Worm (Caenorhabditis elegans) whole organism, L4 larva: ENCODE data around the gene T08D10.5.

Experiments
- D1046.2 ChIP-seq: fragments of 200-800 bp; sonication (Bioruptor generic); IDR thresholded peaks from 2 replicates; pipeline ENCODE4 v1.3.6; 2022; ENCODE audit warnings: missing genetic modification characterization, missing compliant biosample characterization
- F26F4.8 ChIP-seq: fragments of 200-800 bp; sonication (Bioruptor generic); conservative IDR thresholded peaks from 2 replicates; pipeline ENCODE4 v1.3.6; 2022; ENCODE audit warnings: missing genetic modification characterization, missing compliant biosample characterization
- F49E8.2 ChIP-seq: sonication (generic microtip); optimal IDR thresholded peaks from 2 replicates; lab custom pipeline; 2016; ENCODE audit warnings: missing compliant biosample characterization, mild to moderate bottlenecking, missing genetic modification characterization, borderline replicate concordance
- Y105C5A.15 ChIP-seq: fragments of 200-800 bp; sonication (Bioruptor generic); IDR thresholded peaks from 2 replicates; pipeline ENCODE4 v1.3.6; 2022; ENCODE audit warnings: missing genetic modification characterization, missing compliant biosample characterization
- Y48G9A.11 ChIP-seq: fragments of 200-800 bp; sonication (Bioruptor generic); IDR thresholded peaks from 2 replicates; pipeline ENCODE4 v1.3.6; 2022; ENCODE audit warnings: missing genetic modification reagents, missing genetic modification characterization, missing compliant biosample characterization
- Y5F2A.4 ChIP-seq: fragments of 200-800 bp; sonication (Bioruptor generic); optimal IDR thresholded peaks from 2 replicates; lab custom pipeline; 2018; ENCODE audit warnings: mild to moderate bottlenecking, missing genetic modification characterization, missing compliant biosample characterization
- ZK337.2 ChIP-seq: fragments of 200-800 bp; sonication (Bioruptor generic); IDR thresholded peaks from 2 replicates; pipeline ENCODE4 v1.3.6; 2022; ENCODE audit warnings: missing genetic modification reagents, missing genetic modification characterization, missing compliant biosample characterization
- aha-1 ChIP-seq: fragments of 150-350 bp; peaks from one replicate; lab custom pipeline; 2014; ENCODE audit warnings: missing biosample characterization, missing genetic modification characterization
- arid-1 ChIP-seq: fragments of 200-800 bp; sonication (Bioruptor generic); conservative IDR thresholded peaks from 2 replicates; pipeline ENCODE4 v1.3.6; 2022; ENCODE audit warnings: missing genetic modification reagents, missing genetic modification characterization, missing compliant biosample characterization
- attf-4 ChIP-seq: sonication (generic microtip); optimal IDR thresholded peaks from 3 replicates; lab custom pipeline; 2017; ENCODE audit warnings: missing biosample characterization, missing genetic modification characterization
- ceh-20 ChIP-seq: fragments of 200-800 bp; sonication (Bioruptor generic); IDR thresholded peaks from 2 replicates; pipeline ENCODE4 v1.3.6; 2022; ENCODE audit warnings: missing genetic modification reagents, missing genetic modification characterization, missing compliant biosample characterization
- ces-1 ChIP-seq: fragments of 150-350 bp; sonication (generic microtip); optimal IDR thresholded peaks from 4 replicates; lab custom pipeline; 2014; ENCODE audit warnings: missing biosample characterization, missing genetic modification reagents, missing genetic modification characterization
- cey-2 ChIP-seq: sonication (generic microtip); optimal IDR thresholded peaks from 3 replicates; lab custom pipeline; 2017; ENCODE audit warnings: missing genetic modification characterization, mild to moderate bottlenecking, missing compliant biosample characterization, antibody characterized with exemption, borderline replicate concordance; ENCODE audit not compliant: insufficient read depth
- daf-12 ChIP-seq: fragments of 150-350 bp; optimal IDR thresholded peaks from 2 replicates; lab custom pipeline; 2014; ENCODE audit warnings: missing biosample characterization, missing genetic modification reagents, missing genetic modification characterization
- daf-16 ChIP-seq, 3 experiments: sonication (generic microtip); optimal IDR thresholded peaks; 2 replicates each; lab custom pipeline; 2016 to 2017; ENCODE audit warnings: missing genetic modification characterization in 3 of 3, missing genetic modification reagents in 3 of 3, mild to moderate bottlenecking in 2 of 3, missing compliant biosample characterization in 2 of 3, missing biosample characterization in 1 of 3, moderate library complexity in 1 of 3
- daf-19 ChIP-seq: fragments of 200-800 bp; sonication (Bioruptor generic); conservative IDR thresholded peaks from 2 replicates; pipeline ENCODE4 v1.3.6; 2022; ENCODE audit warnings: missing genetic modification characterization, missing compliant biosample characterization
- dmd-6 ChIP-seq: fragments of 200-800 bp; sonication (Bioruptor generic); IDR thresholded peaks from 2 replicates; pipeline ENCODE4 v1.3.6; 2022; ENCODE audit warnings: missing genetic modification reagents, missing genetic modification characterization, missing compliant biosample characterization
- dpl-1 ChIP-seq: fragments of 150-350 bp; optimal IDR thresholded peaks from 2 replicates; lab custom pipeline; 2014; ENCODE audit warnings: missing biosample characterization, missing genetic modification reagents, missing genetic modification characterization
- egl-27 ChIP-seq: sonication (generic microtip); optimal IDR thresholded peaks from 3 replicates; lab custom pipeline; 2017; ENCODE audit warnings: missing biosample characterization, missing genetic modification reagents, missing genetic modification characterization
- fos-1 ChIP-seq: fragments of 150-350 bp; optimal IDR thresholded peaks from 2 replicates; lab custom pipeline; 2014; ENCODE audit warnings: missing biosample characterization, missing genetic modification characterization
- hmg-1.1 ChIP-seq: fragments of 200-800 bp; sonication (Bioruptor generic); IDR thresholded peaks from 2 replicates; pipeline ENCODE4 v1.3.6; 2022; ENCODE audit warnings: missing genetic modification reagents, missing genetic modification characterization, missing compliant biosample characterization
- lim-7 ChIP-seq: fragments of 200-800 bp; sonication (Bioruptor generic); IDR thresholded peaks from 2 replicates; pipeline ENCODE4 v1.3.6; 2022; ENCODE audit warnings: missing genetic modification characterization, missing compliant biosample characterization
- lin-1 ChIP-seq: fragments of 200-800 bp; sonication (Bioruptor generic); IDR thresholded peaks from 2 replicates; pipeline ENCODE4 v1.3.6; 2022; ENCODE audit warnings: missing genetic modification reagents, missing genetic modification characterization, missing compliant biosample characterization
- lin-13 ChIP-seq: fragments of 150-350 bp; optimal IDR thresholded peaks from 2 replicates; lab custom pipeline; 2014; ENCODE audit warnings: missing biosample characterization, missing genetic modification reagents, missing genetic modification characterization
- lin-29 ChIP-seq: fragments of 200-800 bp; sonication (Bioruptor generic); IDR thresholded peaks from 2 replicates; pipeline ENCODE4 v1.3.6; 2022; ENCODE audit warnings: missing genetic modification reagents, missing genetic modification characterization, missing compliant biosample characterization
- lir-3 ChIP-seq: sonication (generic microtip); optimal IDR thresholded peaks from 2 replicates; lab custom pipeline; 2016; ENCODE audit warnings: mild to moderate bottlenecking, missing genetic modification characterization, missing compliant biosample characterization
- madf-9 ChIP-seq: fragments of 200-800 bp; sonication (Bioruptor generic); conservative IDR thresholded peaks from 2 replicates; pipeline ENCODE4 v1.3.6; 2022; ENCODE audit warnings: missing genetic modification reagents, missing genetic modification characterization, missing compliant biosample characterization
- mep-1 ChIP-seq: fragments of 150-350 bp; sonication (generic microtip); optimal IDR thresholded peaks from 3 replicates; lab custom pipeline; 2014; ENCODE audit warnings: missing biosample characterization, missing genetic modification characterization
- mes-2 ChIP-seq: sonication (generic microtip); optimal IDR thresholded peaks from 2 replicates; lab custom pipeline; 2016; ENCODE audit warnings: missing genotype, mild to moderate bottlenecking, missing genetic modification characterization, missing compliant biosample characterization; ENCODE audit not compliant: poor library complexity, severe bottlenecking
- mxl-3 ChIP-seq: fragments of 200-800 bp; sonication (Bioruptor generic); optimal IDR thresholded peaks from 2 replicates; lab custom pipeline; 2018; ENCODE audit warnings: mild to moderate bottlenecking, missing genetic modification characterization, missing compliant biosample characterization
- nhr-11 ChIP-seq: fragments of 150-350 bp; optimal IDR thresholded peaks from 2 replicates; lab custom pipeline; 2014; ENCODE audit warnings: missing biosample characterization, missing genetic modification characterization
- nhr-111 ChIP-seq: fragments of 200-800 bp; sonication (Bioruptor generic); optimal IDR thresholded peaks from 2 replicates; lab custom pipeline; 2018; ENCODE audit warnings: mild to moderate bottlenecking, missing genetic modification characterization, missing compliant biosample characterization
- nhr-237 ChIP-seq: sonication (generic microtip); optimal IDR thresholded peaks from 2 replicates; lab custom pipeline; 2017; ENCODE audit warnings: missing biosample characterization, missing genetic modification characterization
- nhr-28 ChIP-seq: fragments of 150-350 bp; optimal IDR thresholded peaks from 2 replicates; lab custom pipeline; 2014; ENCODE audit warnings: missing biosample characterization, missing genetic modification characterization
- nhr-41 ChIP-seq: fragments of 200-800 bp; sonication (Bioruptor generic); IDR thresholded peaks from 2 replicates; pipeline ENCODE4 v1.3.6; 2022; ENCODE audit warnings: missing genetic modification reagents, missing genetic modification characterization, missing compliant biosample characterization
- nhr-48 ChIP-seq: sonication (generic microtip); optimal IDR thresholded peaks from 2 replicates; lab custom pipeline; 2016; ENCODE audit warnings: mild to moderate bottlenecking, missing genetic modification characterization, missing compliant biosample characterization
- nhr-6 ChIP-seq: fragments of 150-350 bp; optimal IDR thresholded peaks from 2 replicates; lab custom pipeline; 2014; ENCODE audit warnings: missing biosample characterization, missing genetic modification characterization
- nhr-77 ChIP-seq: fragments of 150-350 bp; optimal IDR thresholded peaks from 2 replicates; lab custom pipeline; 2014; ENCODE audit warnings: missing biosample characterization, missing genetic modification characterization
- php-3 ChIP-seq: fragments of 200-800 bp; sonication (Bioruptor generic); IDR thresholded peaks from 2 replicates; pipeline ENCODE4 v1.3.6; 2022; ENCODE audit warnings: missing genetic modification reagents, missing genetic modification characterization, missing compliant biosample characterization
- pqm-1 ChIP-seq: sonication (generic microtip); optimal IDR thresholded peaks from 2 replicates; lab custom pipeline; 2017; ENCODE audit warnings: missing biosample characterization, missing genetic modification characterization
- rbr-2 ChIP-seq: sonication (generic microtip); optimal IDR thresholded peaks from 2 replicates; lab custom pipeline; 2016; ENCODE audit warnings: missing genotype, missing genetic modification characterization, missing compliant biosample characterization
- saeg-2 ChIP-seq: fragments of 200-800 bp; sonication (Bioruptor generic); IDR thresholded peaks from 2 replicates; pipeline ENCODE4 v1.3.6; 2022; ENCODE audit warnings: missing genetic modification reagents, missing genetic modification characterization, missing compliant biosample characterization
- set-16 ChIP-seq: fragments of 200-800 bp; sonication (Bioruptor generic); IDR thresholded peaks from 2 replicates; pipeline ENCODE4 v1.3.6; 2022; ENCODE audit warnings: missing genetic modification reagents, missing genetic modification characterization, missing compliant biosample characterization
- snpc-4 ChIP-seq: fragments of 150-350 bp; optimal IDR thresholded peaks from 2 replicates; lab custom pipeline; 2014; ENCODE audit warnings: missing biosample characterization, missing genetic modification characterization
- spr-3 ChIP-seq: fragments of 200-800 bp; sonication (Bioruptor generic); optimal IDR thresholded peaks from 2 replicates; lab custom pipeline; 2018; ENCODE audit warnings: mild to moderate bottlenecking, missing genetic modification characterization, missing compliant biosample characterization
- zag-1 ChIP-seq: fragments of 150-350 bp; optimal IDR thresholded peaks from 2 replicates; lab custom pipeline; 2014; ENCODE audit warnings: missing biosample characterization, missing genetic modification characterization
- zfp-3 ChIP-seq: fragments of 200-800 bp; sonication (Bioruptor generic); conservative IDR thresholded peaks from 2 replicates; pipeline ENCODE4 v1.3.6; 2022; ENCODE audit warnings: missing genetic modification reagents, missing genetic modification characterization, missing compliant biosample characterization
- ztf-7 ChIP-seq: fragments of 150-350 bp; optimal IDR thresholded peaks from 2 replicates; lab custom pipeline; 2014; ENCODE audit warnings: missing biosample characterization, missing genetic modification characterization

T08D10.5 gene

ce11 chrX:11934933-11935332 lies 22.4 kb upstream of the T08D10.5 start (continued):
- TF ChIP-seq mep-1 (tag; lab: Kevin White, UChicago) (no peak), rbr-2 (tag; lab: Kevin White, UChicago) (peak; percentile 72), Y48G9A.11 (GFP tag; lab: Robert Waterston, UW) (peak; percentile 63; the same call in 1 of the 2 replicates), lin-13 (peak; percentile 27)

DNA sequence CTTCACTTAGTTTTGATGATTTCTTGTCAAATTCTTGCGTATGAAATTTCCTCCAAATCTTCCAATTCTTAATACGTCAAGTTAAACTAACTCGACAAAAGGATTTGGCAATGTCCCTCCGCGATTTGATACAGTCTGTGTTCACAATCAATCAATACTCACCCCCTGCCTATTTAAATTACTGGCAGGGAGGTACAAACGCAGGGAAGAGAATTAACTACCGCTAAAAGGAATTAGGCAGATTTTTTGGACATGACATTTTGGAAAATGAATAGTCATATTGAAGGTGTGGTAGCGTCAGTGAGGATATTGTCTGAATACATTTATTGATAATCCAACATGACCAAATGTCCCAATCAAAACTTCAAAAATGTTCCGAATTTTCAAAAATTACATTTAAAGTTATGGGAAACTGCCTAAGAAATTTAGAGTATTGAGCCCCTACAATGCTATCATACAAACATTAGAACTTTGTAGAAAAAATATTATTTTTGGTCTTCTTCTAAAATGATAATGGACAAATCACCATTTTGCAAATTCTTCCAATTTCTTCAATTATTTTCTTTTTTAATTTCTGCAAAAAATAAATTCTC lies 19.9 kb upstream of the T08D10.5 start:
- peak; percentile 40 for TF ChIP-seq F49E8.2 (tag; lab: Kevin White, UChicago)
- peak; percentile 75 for TF ChIP-seq Y105C5A.15 (GFP tag; lab: Robert Waterston, UW)
- peak; percentile 100 for TF ChIP-seq aha-1
- peak; percentile 90 for TF ChIP-seq nhr-237 (tag; lab: Kevin White, UChicago)
- peak; percentile 68 for TF ChIP-seq nhr-41 (GFP tag; lab: Robert Waterston, UW)
- TF ChIP-seq nhr-28 (tag; lab: Kevin White, UChicago) = peak; percentile 95
- peak; percentile 98 for TF ChIP-seq nhr-48 (tag; lab: Kevin White, UChicago)
- peak; percentile 91 for TF ChIP-seq Y5F2A.4
- peak; percentile 99 for TF ChIP-seq hmg-1.1 (GFP tag; lab: Robert Waterston, UW)
- peak; percentile 85 for TF ChIP-seq fos-1 (tag; lab: Kevin White, UChicago)
- peak; percentile 83 for TF ChIP-seq ZK337.2
- no peak for TF ChIP-seq F26F4.8 (GFP tag; lab: Robert Waterston, UW)
- TF ChIP-seq spr-3 (GFP tag; lab: Kevin White, UChicago) = peak; percentile 98
- TF ChIP-seq set-16 (GFP tag; lab: Robert Waterston, UW) = no peak
- peak; percentile 89; the same call in 1 of the 2 replicates for TF ChIP-seq D1046.2
- TF ChIP-seq ceh-20 (GFP tag; lab: Robert Waterston, UW) = peak; percentile 95
- TF ChIP-seq saeg-2 (GFP tag; lab: Robert Waterston, UW) = peak; percentile 95
- TF ChIP-seq lir-3 (tag; lab: Kevin White, UChicago) = peak; percentile 90
- TF ChIP-seq mes-2 = peak; percentile 99
- TF ChIP-seq pqm-1 (tag; lab: Kevin White, UChicago) = peak; percentile 68
- TF ChIP-seq daf-16 (GFP tag; optimal IDR thresholded peaks at IDR 0.05; lab: Kevin White, UChicago) = peak; percentile 96 to 98
- peak; percentile 93 for TF ChIP-seq daf-16 (tag; optimal IDR thresholded peaks at IDR 0.05; lab: Kevin White, UChicago)
- TF ChIP-seq lin-29 (GFP tag; lab: Robert Waterston, UW) = peak; percentile 89
- TF ChIP-seq lin-1 (GFP tag; lab: Robert Waterston, UW) = peak; percentile 95
- TF ChIP-seq ces-1 = peak; percentile 95
- TF ChIP-seq madf-9 (GFP tag; lab: Robert Waterston, UW) = peak; percentile 97
- peak; percentile 55 for TF ChIP-seq cey-2 (tag; lab: Kevin White, UChicago)
- peak; percentile 53 for TF ChIP-seq snpc-4 (tag; lab: Kevin White, UChicago)
- TF ChIP-seq mxl-3 (GFP tag; lab: Kevin White, UChicago) = peak; percentile 92
- TF ChIP-seq lin-13 = peak; percentile 98
- TF ChIP-seq nhr-6 (tag; lab: Kevin White, UChicago) = peak; percentile 98
- peak; percentile 96 for TF ChIP-seq php-3 (GFP tag; lab: Robert Waterston, UW)
- TF ChIP-seq nhr-77 (tag; lab: Kevin White, UChicago) = peak; percentile 100
- peak; percentile 97 for TF ChIP-seq dmd-6 (GFP tag; lab: Robert Waterston, UW)
- TF ChIP-seq daf-19 (GFP tag; lab: Robert Waterston, UW) = peak; percentile 96
- TF ChIP-seq zag-1 (tag; lab: Kevin White, UChicago) = peak; percentile 94
- TF ChIP-seq attf-4 (tag; lab: Kevin White, UChicago) = peak; percentile 74
- no peak for TF ChIP-seq lim-7 (GFP tag; lab: Robert Waterston, UW)
- no peak for TF ChIP-seq daf-12
- TF ChIP-seq dpl-1 = peak; percentile 76
- TF ChIP-seq arid-1 = peak; percentile 66
- peak; percentile 52 for TF ChIP-seq egl-27 (tag; lab: Kevin White, UChicago)
- peak; percentile 99 for TF ChIP-seq nhr-11 (tag; lab: Kevin White, UChicago)
- peak; percentile 36 for TF ChIP-seq nhr-111 (GFP tag; lab: Kevin White, UChicago)
- TF ChIP-seq zfp-3 (GFP tag; lab: Robert Waterston, UW) = peak; percentile 94
- TF ChIP-seq mep-1 (tag; lab: Kevin White, UChicago) = peak; percentile 100
- peak; percentile 97 for TF ChIP-seq ztf-7 (tag; lab: Kevin White, UChicago)
